In genomic region chr2L:18561018-18561417, dm6 we compare ENCODE assay signal across 4 fruit fly cellular contexts.
A peak's percentile ranks its signal among the peaks of the same experiment; 100 is the strongest.
TF ChIP-seq lines count a peak whose summit lies in the region.

No protein-coding gene starts in this region.

- TF ChIP-seq CTCF in whole organism, embryonic (GFP tag; optimal IDR thresholded peaks at IDR 0.05; lab: Kevin White, UChicago), result no peak

TF ChIP-seq in whole organism, adult, 20 proteins besides CTCF, POLR2A, EP300 and RAD21:
- TF ChIP-seq cic (GFP tag; optimal IDR thresholded peaks at IDR 0.05; lab: Kevin White, UChicago) (peak; percentile 17), Hr96 (GFP tag; optimal IDR thresholded peaks at IDR 0.05; lab: Kevin White, UChicago) (no peak), Clk (GFP tag; optimal IDR thresholded peaks at IDR 0.05; lab: Kevin White, UChicago) (no peak), kay (GFP tag; lab: Kevin White, UChicago; ENCODE audit: borderline replicate concordance) (peak; percentile 56)

TF ChIP-seq in whole organism, embryonic, 481 proteins besides CTCF, POLR2A, EP300 and RAD21:
- TF ChIP-seq CG10321 (GFP tag; IDR thresholded peaks at IDR 0.05; lab: Robert Waterston, UW) (0 out of 2 replicates have a peak, but pooled peaks have one; percentile 25), Lpt (GFP tag; optimal IDR thresholded peaks at IDR 0.05; lab: Kevin White, UChicago) (no peak), CG32772 (GFP tag; IDR thresholded peaks at IDR 0.05; lab: Robert Waterston, UW) (no peak), CG34376 (GFP tag; optimal IDR thresholded peaks at IDR 0.05; lab: Kevin White, UChicago) (peak; percentile 28), CG32532 (GFP tag; IDR thresholded peaks at IDR 0.05; lab: Robert Waterston, UW) (0 out of 2 replicates have a peak, but pooled peaks have one; percentile 9), exex (tag; optimal IDR thresholded peaks at IDR 0.05; lab: Kevin White, UChicago) (peak; percentile 76), cwo (GFP tag; optimal IDR thresholded peaks at IDR 0.05; lab: Kevin White, UChicago) (peak; percentile 88), sens (GFP tag; lab: Kevin White, UChicago) (peak; percentile 6), gro (GFP tag; optimal IDR thresholded peaks at IDR 0.05; lab: Kevin White, UChicago) (peak; percentile 19), CG8388 (GFP tag; optimal IDR thresholded peaks at IDR 0.05; lab: Kevin White, UChicago) (no peak), Mad (GFP tag; optimal IDR thresholded peaks at IDR 0.05; lab: Kevin White, UChicago) (no peak), Ets65A (GFP tag; lab: Kevin White, UChicago) (peak; percentile 33), Hey (tag; optimal IDR thresholded peaks at IDR 0.05; lab: Kevin White, UChicago) (peak; percentile 26), sug (tag; optimal IDR thresholded peaks at IDR 0.05; lab: Kevin White, UChicago) (peak; percentile 77), CG13894 (tag; optimal IDR thresholded peaks at IDR 0.05; lab: Kevin White, UChicago) (no peak), HmgZ (tag; optimal IDR thresholded peaks at IDR 0.05; lab: Kevin White, UChicago) (peak; percentile 17), ase (GFP tag; IDR thresholded peaks at IDR 0.05; lab: Robert Waterston, UW) (no peak), gem (tag; optimal IDR thresholded peaks at IDR 0.05; lab: Kevin White, UChicago) (peak; percentile 26), mirr (GFP tag; optimal IDR thresholded peaks at IDR 0.05; lab: Kevin White, UChicago) (peak; percentile 62), CG8290 (GFP tag; optimal IDR thresholded peaks at IDR 0.05; lab: Kevin White, UChicago) (no peak), CG8290 (tag; optimal IDR thresholded peaks at IDR 0.05; lab: Kevin White, UChicago) (peak in 1 of 2 experiments; percentile 0), lab (GFP tag; optimal IDR thresholded peaks at IDR 0.05; lab: Kevin White, UChicago) (peak; percentile 61), shn (GFP tag; optimal IDR thresholded peaks at IDR 0.05; lab: Kevin White, UChicago) (peak; percentile 7), grn (GFP tag; optimal IDR thresholded peaks at IDR 0.05; lab: Kevin White, UChicago) (peak; percentile 82), GATAe (GFP tag; conservative IDR thresholded peaks at IDR 0.05; lab: Robert Waterston, UW) (peak; percentile 77), Ptx1 (GFP tag; IDR thresholded peaks at IDR 0.05; lab: Robert Waterston, UW) (0 out of 2 replicates have a peak, but pooled peaks have one; percentile 6), D19B (GFP tag; optimal IDR thresholded peaks at IDR 0.05; lab: Kevin White, UChicago) (no peak)
TF ChIP-seq in whole organism, embryonic: peak in this region for 19.

TF ChIP-seq in whole organism, prepupa, 60 proteins besides CTCF, POLR2A, EP300 and RAD21:
- peak; percentile 56 for TF ChIP-seq vri (GFP tag; optimal IDR thresholded peaks at IDR 0.05; lab: Kevin White, UChicago)
- no peak for TF ChIP-seq fkh (GFP tag; optimal IDR thresholded peaks at IDR 0.05; lab: Kevin White, UChicago)
- no peak for TF ChIP-seq achi (GFP tag; optimal IDR thresholded peaks at IDR 0.05; lab: Kevin White, UChicago)
- peak; percentile 35 for TF ChIP-seq svp (GFP tag; lab: Kevin White, UChicago)
- TF ChIP-seq net (GFP tag; optimal IDR thresholded peaks at IDR 0.05; lab: Kevin White, UChicago), result no peak
- TF ChIP-seq fd59A (GFP tag; optimal IDR thresholded peaks at IDR 0.05; lab: Kevin White, UChicago), result no peak
- TF ChIP-seq CG6163 (GFP tag; IDR thresholded peaks at IDR 0.05; lab: Robert Waterston, UW), result no peak
- TF ChIP-seq CG8119 (GFP tag; IDR thresholded peaks at IDR 0.05; lab: Robert Waterston, UW), result no peak
- TF ChIP-seq dac (GFP tag; optimal IDR thresholded peaks at IDR 0.05; lab: Kevin White, UChicago), result no peak
- TF ChIP-seq CG7368 (GFP tag; optimal IDR thresholded peaks at IDR 0.05; lab: Kevin White, UChicago), result no peak
- TF ChIP-seq Eip93F (GFP tag; optimal IDR thresholded peaks at IDR 0.05; lab: Kevin White, UChicago), result peak; percentile 54
- no peak for TF ChIP-seq fd85E (GFP tag; optimal IDR thresholded peaks at IDR 0.05; lab: Kevin White, UChicago)

TF ChIP-seq in whole organism, wandering third instar larva, 38 proteins besides CTCF, POLR2A, EP300 and RAD21:
- TF ChIP-seq Myc (optimal IDR thresholded peaks at IDR 0.05; lab: Kevin White, UChicago) (no peak), ey (GFP tag; optimal IDR thresholded peaks at IDR 0.05; lab: Kevin White, UChicago) (no peak), br (GFP tag; optimal IDR thresholded peaks at IDR 0.05; lab: Kevin White, UChicago) (peak; percentile 24), usp (GFP tag; optimal IDR thresholded peaks at IDR 0.05; lab: Kevin White, UChicago) (no peak), jim (GFP tag; optimal IDR thresholded peaks at IDR 0.05; lab: Kevin White, UChicago) (no peak), Dfd (GFP tag; optimal IDR thresholded peaks at IDR 0.05; lab: Kevin White, UChicago) (no peak), h (GFP tag; optimal IDR thresholded peaks at IDR 0.05; lab: Kevin White, UChicago) (peak; percentile 76), sv (GFP tag; optimal IDR thresholded peaks at IDR 0.05; lab: Kevin White, UChicago) (no peak), fru (GFP tag; optimal IDR thresholded peaks at IDR 0.05; lab: Kevin White, UChicago) (no peak), Rel (GFP tag; optimal IDR thresholded peaks at IDR 0.05; lab: Kevin White, UChicago) (no peak), Rel (tag; optimal IDR thresholded peaks at IDR 0.05; lab: Kevin White, UChicago) (peak; percentile 60)
